Worm (Caenorhabditis elegans) whole organism, L3 larva: ENCODE measurements around the gene C53C11.1.
"Not testable (repeated sequence)": the region's sequence is repeated elsewhere in the genome, so short reads cannot be mapped to it uniquely, and the experiment has no call there.

Experiments used
- R02D3.7 ChIP-seq: fragments of 150-350 bp; optimal IDR thresholded peaks from 2 replicates; lab custom pipeline; 2014; ENCODE audit warnings: missing biosample characterization, missing genetic modification characterization
- ZK546.5 ChIP-seq: sonication (generic microtip); optimal IDR thresholded peaks from 2 replicates; lab custom pipeline; 2017; ENCODE audit warnings: missing biosample characterization, missing genetic modification characterization
- aly-2 ChIP-seq: fragments of 150-350 bp; optimal IDR thresholded peaks from 2 replicates; lab custom pipeline; 2014; ENCODE audit warnings: missing biosample characterization, missing genetic modification characterization
- ama-1 ChIP-seq: fragments of 150-350 bp; optimal IDR thresholded peaks from 2 replicates; lab custom pipeline; 2018
- ceh-16 ChIP-seq: sonication (generic microtip); optimal IDR thresholded peaks from 2 replicates; lab custom pipeline; 2017; ENCODE audit warnings: missing biosample characterization, missing genetic modification characterization
- ceh-82 ChIP-seq: fragments of 150-350 bp; optimal IDR thresholded peaks from 2 replicates; lab custom pipeline; 2014; ENCODE audit warnings: missing biosample characterization, missing genetic modification characterization
- daf-12 ChIP-seq: fragments of 150-350 bp; optimal IDR thresholded peaks from 2 replicates; lab custom pipeline; 2014; ENCODE audit warnings: missing biosample characterization, missing genetic modification reagents, missing genetic modification characterization
- egl-27 ChIP-seq: sonication (generic microtip); optimal IDR thresholded peaks from 4 replicates; lab custom pipeline; 2017; ENCODE audit warnings: missing biosample characterization, missing genetic modification reagents, missing genetic modification characterization
- elt-2 ChIP-seq: sonication (generic microtip); optimal IDR thresholded peaks from 2 replicates; lab custom pipeline; 2016; ENCODE audit warnings: missing genetic modification reagents, mild to moderate bottlenecking, missing genetic modification characterization, missing compliant biosample characterization
- elt-3 ChIP-seq, 3 experiments: fragments of 150-350 bp in 1 of 3; sonication (generic microtip) in 2 of 3; optimal IDR thresholded peaks; 2 replicates in 2 of 3; 4 replicates in 1 of 3; lab custom pipeline; 2014 to 2017; ENCODE audit warnings: missing biosample characterization in 3 of 3, missing genetic modification characterization in 3 of 3
- eor-1 ChIP-seq, 2 experiments: fragments of 150-350 bp; optimal IDR thresholded peaks; 2 replicates each; lab custom pipeline; 2014 to 2018; ENCODE audit warnings: missing biosample characterization in 2 of 2, missing genetic modification characterization in 2 of 2
- fkh-10 ChIP-seq: sonication (generic microtip); optimal IDR thresholded peaks from 2 replicates; lab custom pipeline; 2017; ENCODE audit warnings: missing biosample characterization, missing genetic modification reagents, missing genetic modification characterization
- fos-1 ChIP-seq: fragments of 150-350 bp; optimal IDR thresholded peaks from 2 replicates; lab custom pipeline; 2014; ENCODE audit warnings: missing biosample characterization, missing genetic modification characterization
- hmg-11 ChIP-seq: sonication (generic microtip); optimal IDR thresholded peaks from 2 replicates; lab custom pipeline; 2016; ENCODE audit warnings: missing genetic modification characterization, missing compliant biosample characterization
- lin-39 ChIP-seq: fragments of 150-350 bp; optimal IDR thresholded peaks from 2 replicates; lab custom pipeline; 2018; ENCODE audit warnings: missing biosample characterization, missing genetic modification reagents, missing genetic modification characterization
- lsy-12 ChIP-seq: sonication (generic microtip); optimal IDR thresholded peaks from 2 replicates; lab custom pipeline; 2016; ENCODE audit warnings: mild to moderate bottlenecking, missing genetic modification characterization, missing compliant biosample characterization
- mdl-1 ChIP-seq: fragments of 150-350 bp; optimal IDR thresholded peaks from 2 replicates; lab custom pipeline; 2014; ENCODE audit warnings: missing biosample characterization, missing genetic modification characterization
- mml-1 ChIP-seq: fragments of 150-350 bp; sonication (generic microtip); optimal IDR thresholded peaks from 3 replicates; lab custom pipeline; 2014; ENCODE audit warnings: missing biosample characterization, missing genetic modification characterization
- nfya-1 ChIP-seq: sonication (generic microtip); optimal IDR thresholded peaks from 2 replicates; lab custom pipeline; 2017; ENCODE audit warnings: missing genetic modification characterization, mild to moderate bottlenecking, missing compliant biosample characterization, antibody characterized with exemption, moderate library complexity; ENCODE audit not compliant: insufficient read depth
- nhr-11 ChIP-seq: fragments of 150-350 bp; optimal IDR thresholded peaks from 2 replicates; lab custom pipeline; 2014; ENCODE audit warnings: missing biosample characterization, missing genetic modification characterization
- nhr-12 ChIP-seq: fragments of 150-350 bp; optimal IDR thresholded peaks from 2 replicates; lab custom pipeline; 2014; ENCODE audit warnings: missing biosample characterization, missing genetic modification characterization
- nhr-237 ChIP-seq: fragments of 150-350 bp; optimal IDR thresholded peaks from 2 replicates; lab custom pipeline; 2014; ENCODE audit warnings: missing biosample characterization, missing genetic modification characterization
- nhr-25 ChIP-seq: sonication (generic microtip); optimal IDR thresholded peaks from 2 replicates; lab custom pipeline; 2017; ENCODE audit warnings: missing biosample characterization, missing genetic modification characterization
- nhr-43 ChIP-seq: sonication (generic microtip); optimal IDR thresholded peaks from 2 replicates; lab custom pipeline; 2016; ENCODE audit warnings: mild to moderate bottlenecking, missing genetic modification characterization, missing compliant biosample characterization; ENCODE audit not compliant: poor library complexity, severe bottlenecking
- nhr-67 ChIP-seq: fragments of 150-350 bp; optimal IDR thresholded peaks from 2 replicates; lab custom pipeline; 2014; ENCODE audit warnings: missing biosample characterization, missing genetic modification characterization
- pha-4 ChIP-seq: fragments of 150-350 bp; optimal IDR thresholded peaks from 2 replicates; lab custom pipeline; 2014; ENCODE audit warnings: missing biosample characterization, missing genetic modification reagents, missing genetic modification characterization
- pqm-1 ChIP-seq: fragments of 150-350 bp; optimal IDR thresholded peaks from 2 replicates; lab custom pipeline; 2017; ENCODE audit warnings: missing biosample characterization, missing genetic modification characterization, inconsistent platforms
- sea-2 ChIP-seq: fragments of 150-350 bp; sonication (generic microtip); optimal IDR thresholded peaks from 4 replicates; lab custom pipeline; 2014; ENCODE audit warnings: missing biosample characterization, missing genetic modification reagents, missing genetic modification characterization
- skn-1 ChIP-seq: fragments of 150-350 bp; optimal IDR thresholded peaks from 2 replicates; lab custom pipeline; 2014; ENCODE audit warnings: missing biosample characterization, missing genetic modification characterization
- tbx-2 ChIP-seq: sonication (generic microtip); optimal IDR thresholded peaks from 2 replicates; lab custom pipeline; 2016; ENCODE audit warnings: mild to moderate bottlenecking, missing genetic modification characterization, missing compliant biosample characterization
- unc-62 ChIP-seq: fragments of 150-350 bp; sonication (generic microtip); optimal IDR thresholded peaks from 4 replicates; lab custom pipeline; 2014; ENCODE audit warnings: missing biosample characterization, missing genetic modification reagents, missing genetic modification characterization
- zag-1 ChIP-seq: fragments of 150-350 bp; optimal IDR thresholded peaks from 2 replicates; lab custom pipeline; 2014; ENCODE audit warnings: missing biosample characterization, missing genetic modification characterization
- ztf-4 ChIP-seq: fragments of 150-350 bp; optimal IDR thresholded peaks from 2 replicates; lab custom pipeline; 2014; ENCODE audit warnings: missing biosample characterization, missing genetic modification characterization

Gene C53C11.1

DNA sequence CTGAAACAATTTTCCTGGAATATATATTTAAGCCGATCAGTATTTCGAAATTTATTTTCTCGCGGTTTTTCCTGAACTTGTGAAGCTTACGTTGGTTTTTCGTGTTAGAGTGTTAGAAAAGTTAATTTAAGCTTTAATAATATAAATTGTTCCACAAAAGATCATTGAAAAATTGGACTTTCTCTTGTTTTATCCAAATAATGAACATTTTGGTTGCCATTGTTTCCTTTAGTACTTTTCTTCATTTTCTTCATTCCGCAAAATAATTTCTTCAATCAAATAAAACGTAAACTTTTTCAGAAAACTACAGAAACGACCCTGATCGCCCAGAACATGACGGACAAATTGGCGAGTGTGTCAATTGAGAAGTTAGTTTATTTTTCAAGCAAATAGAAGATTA lies 38.2 kb upstream of the C53C11.1 start, which contains the start of gene fbxa-120:
fbxa-120 (plus strand) TSS at position 301 of the 400 bp plus-strand sequence.
- TF ChIP-seq nhr-43 (no peak), egl-27 (tag; lab: Kevin White, UChicago) (no peak), mdl-1 (tag; lab: Kevin White, UChicago) (no peak), skn-1 (tag; lab: Kevin White, UChicago) (no peak), pqm-1 (no peak), nhr-11 (tag; lab: Kevin White, UChicago) (no peak), R02D3.7 (tag; lab: Kevin White, UChicago) (no peak), nfya-1 (tag; lab: Kevin White, UChicago) (no peak), zag-1 (no peak), ama-1 (lab: Kevin White, UChicago) (no peak), nhr-67 (tag; lab: Kevin White, UChicago) (no peak), sea-2 (GFP tag; lab: Kevin White, UChicago) (no peak), lin-39 (tag; lab: Kevin White, UChicago) (no peak), fos-1 (no peak), hmg-11 (tag; lab: Kevin White, UChicago) (no peak), mml-1 (tag; lab: Kevin White, UChicago) (no peak), elt-3 (tag; optimal IDR thresholded peaks at IDR 0.05; lab: Kevin White, UChicago) (no peak), nhr-25 (no peak), fkh-10 (GFP tag; lab: Kevin White, UChicago) (no peak), ZK546.5 (tag; lab: Kevin White, UChicago) (no peak)

ce11 chrX:17304920-17305319 lies 35.7 kb upstream of the C53C11.1 start, which contains the start of gene C33E10.1:
Gene C33E10.1 (plus strand): TSS chrX:17305220.
- TF ChIP-seq ztf-4 (tag; lab: Kevin White, UChicago); aly-2 (tag; lab: Kevin White, UChicago); ceh-16: not testable (repeated sequence)

ce11 chrX:17310730-17311312 lies 29.8 kb upstream of the C53C11.1 start, which contains the start of gene C53C11.4:
Gene C53C11.4 (plus strand): TSS chrX:17310908.
- TF ChIP-seq nhr-237 (tag; lab: Kevin White, UChicago); mdl-1 (tag; lab: Kevin White, UChicago); fos-1: not testable (repeated sequence)
- TF ChIP-seq, all 47 proteins: peak for 0; not testable (repeated sequence) for 47

DNA sequence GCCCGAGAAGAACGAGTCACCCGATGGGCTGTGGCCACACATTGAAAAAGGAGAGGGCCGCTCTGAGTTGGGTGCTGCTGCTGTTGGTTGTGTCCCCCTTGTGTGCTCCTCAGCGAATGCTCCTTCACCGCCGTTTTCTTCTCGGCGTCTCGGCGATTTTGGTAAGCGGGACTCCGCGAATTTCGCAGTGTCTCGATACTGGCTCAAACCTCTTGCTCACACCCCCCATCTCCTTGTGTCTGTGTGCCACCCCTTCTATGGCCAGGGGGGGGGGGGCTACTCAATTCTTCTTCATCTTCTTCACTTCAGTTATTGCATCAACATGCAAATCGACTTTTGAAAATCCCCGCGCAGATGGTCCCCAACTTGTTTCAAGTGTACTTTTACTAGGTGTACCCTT lies 25.6 kb upstream of the C53C11.1 start:
- TF ChIP-seq unc-62, result peak; percentile 16
- TF ChIP-seq nfya-1 (tag; lab: Kevin White, UChicago), result peak; percentile 50
- peak; percentile 43 for TF ChIP-seq lsy-12 (tag; lab: Kevin White, UChicago)
- TF ChIP-seq nhr-12, result no peak
- peak; percentile 81 for TF ChIP-seq lin-39 (tag; lab: Kevin White, UChicago)
- TF ChIP-seq zag-1, result no peak
- no peak for TF ChIP-seq fkh-10 (GFP tag; lab: Kevin White, UChicago)
- peak; percentile 88 for TF ChIP-seq hmg-11 (tag; lab: Kevin White, UChicago)
- TF ChIP-seq, all 47 proteins: peak for 5

- no peak for TF ChIP-seq pha-4 (tag; lab: Kevin White, UChicago)
- TF ChIP-seq tbx-2, result no peak
- no peak for TF ChIP-seq elt-2
- TF ChIP-seq ceh-82 (tag; lab: Kevin White, UChicago), result no peak
- no peak for TF ChIP-seq pqm-1
- TF ChIP-seq nhr-25, result no peak
- no peak for TF ChIP-seq ztf-4 (tag; lab: Kevin White, UChicago)
- TF ChIP-seq daf-12, result no peak
- no peak for TF ChIP-seq aly-2 (tag; lab: Kevin White, UChicago)
- no peak for TF ChIP-seq eor-1 (tag; optimal IDR thresholded peaks at IDR 0.05; lab: Kevin White, UChicago)
- TF ChIP-seq zag-1, result no peak
Observed at ce11 chrX:17318284-17318683, 22.3 kb upstream of the C53C11.1 start, which contains the start of gene ptr-5. Gene ptr-5 (plus strand): TSS chrX:17318584.
